Worm (Caenorhabditis elegans) whole organism, midembryonic: ENCODE data around the gene mrps-24.

Experiments used
- T22C8.4 ChIP-seq: fragments of 200-800 bp; sonication (Bioruptor generic); IDR thresholded peaks from 2 replicates; pipeline ENCODE4 v1.3.6; 2022; ENCODE audit warnings: missing genetic modification characterization, missing compliant biosample characterization
- klf-2 ChIP-seq: fragments of 200-800 bp; sonication (Bioruptor generic); conservative IDR thresholded peaks from 2 replicates; pipeline ENCODE4 v1.3.6; 2022; ENCODE audit warnings: missing genetic modification reagents, missing genetic modification characterization, missing compliant biosample characterization
- med-1 ChIP-seq: sonication (generic microtip); optimal IDR thresholded peaks from 2 replicates; lab custom pipeline; 2017; ENCODE audit warnings: missing genetic modification characterization, mild to moderate bottlenecking, missing compliant biosample characterization, antibody characterized with exemption, missing genetic modification reagents; ENCODE audit not compliant: insufficient read depth
- ref-1 ChIP-seq: fragments of 200-800 bp; sonication (Bioruptor generic); conservative IDR thresholded peaks from 2 replicates; pipeline ENCODE4 v1.3.6; 2022; ENCODE audit warnings: missing genetic modification reagents, missing genetic modification characterization, missing compliant biosample characterization
- tab-1 ChIP-seq: fragments of 200-800 bp; sonication (Bioruptor generic); IDR thresholded peaks from 2 replicates; pipeline ENCODE4 v1.3.6; 2022; ENCODE audit warnings: missing genetic modification characterization, missing compliant biosample characterization
- ztf-29 ChIP-seq: fragments of 200-800 bp; sonication (Bioruptor generic); IDR thresholded peaks from 2 replicates; pipeline ENCODE4 v1.3.6; 2022; ENCODE audit warnings: missing genetic modification reagents, missing genetic modification characterization, missing compliant biosample characterization

- TF ChIP-seq ref-1 (GFP tag; lab: Robert Waterston, UW), result no peak
- no peak for TF ChIP-seq ztf-29 (GFP tag; lab: Robert Waterston, UW)
- no peak for TF ChIP-seq med-1 (GFP tag; lab: Kevin White, UChicago)
- no peak for TF ChIP-seq tab-1 (GFP tag; lab: Robert Waterston, UW)
- no peak for TF ChIP-seq T22C8.4
- no peak for TF ChIP-seq klf-2 (GFP tag; lab: Robert Waterston, UW)
Measured at ce11 chrIV:7734173-7734572, 24.3 kb downstream of the mrps-24 start.
